Worm (Caenorhabditis elegans): ENCODE data around the gene irld-59.

irld-59 gene

DNA sequence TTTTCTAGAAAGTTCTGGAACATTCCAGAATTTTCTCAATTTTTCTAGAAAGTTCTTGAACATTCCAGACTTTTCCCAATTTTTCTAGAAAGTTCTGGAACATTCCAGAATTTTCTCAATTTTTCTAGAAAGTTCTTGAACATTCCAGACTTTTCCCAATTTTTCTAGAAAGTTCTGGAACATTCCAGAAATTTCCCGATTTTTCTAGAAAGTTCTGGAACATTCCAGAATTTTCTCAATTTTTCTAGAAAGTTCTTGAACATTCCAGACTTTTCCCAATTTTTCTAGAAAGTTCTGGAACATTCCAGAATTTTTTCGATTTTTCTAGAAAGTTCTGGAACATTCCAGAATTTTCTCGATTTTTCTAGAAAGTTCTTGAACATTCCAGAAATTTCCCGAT, 37.2 kb downstream of the irld-59 start:
- TF ChIP-seq hsf-1 (GFP tag; IDR thresholded peaks at IDR 0.05) = peak; percentile 94

DNA sequence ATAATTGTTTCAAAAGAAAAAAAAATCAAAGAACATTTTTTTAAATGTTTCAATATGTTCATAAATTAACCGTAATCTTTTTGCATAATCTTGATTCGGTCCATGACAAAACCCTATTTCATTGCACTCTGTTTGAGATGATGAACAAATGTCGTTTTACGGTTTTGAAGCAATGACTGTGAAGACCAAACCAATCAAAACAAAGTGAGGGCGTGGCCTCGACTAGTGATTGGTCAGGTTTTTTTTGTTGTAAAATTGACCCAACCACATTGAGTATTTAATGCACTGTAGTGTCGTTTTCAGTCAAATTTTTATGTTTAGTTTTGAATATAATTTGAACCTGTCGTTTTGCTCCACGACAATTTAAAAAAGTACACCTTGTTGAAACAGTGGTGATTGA, 40.6 kb downstream of the irld-59 start:
- TF ChIP-seq nfyb-1 (GFP tag; IDR thresholded peaks at IDR 0.05) (peak; percentile 70; the same call in 1 of the 2 replicates), dox-1 (GFP tag; IDR thresholded peaks at IDR 0.05) (no peak), sptf-2 (GFP tag; optimal IDR thresholded peaks at IDR 0.05) (no peak)

DNA sequence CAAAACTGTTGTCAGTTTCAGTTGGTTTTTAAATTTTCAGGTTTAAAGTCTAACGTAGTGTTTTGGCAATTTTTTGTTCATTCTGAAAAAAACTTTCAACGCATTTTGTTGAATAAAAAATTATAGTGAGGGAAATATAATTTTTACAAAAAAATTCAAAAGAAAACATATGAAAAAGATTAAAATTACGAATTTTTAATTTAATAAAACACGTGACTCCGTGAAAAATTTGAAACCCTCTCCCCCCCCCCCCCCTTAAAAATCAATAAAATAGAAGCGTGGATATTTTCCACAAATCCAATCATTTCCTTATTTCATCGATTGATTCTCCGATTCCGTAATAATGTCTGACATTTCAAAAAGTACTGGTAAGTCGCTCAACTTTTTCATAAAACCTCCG, 41.3 kb downstream of the irld-59 start, which contains the start of gene Y73F8A.20:
Gene Y73F8A.20, plus strand, starts transcription at position 301 of the 400 bp plus-strand sequence.
- TF ChIP-seq tbp1 (GFP tag; optimal IDR thresholded peaks at IDR 0.05) = no peak
- no peak for TF ChIP-seq zim-3 (tag; optimal IDR thresholded peaks at IDR 0.05)
- no peak for TF ChIP-seq ztf-18 (tag; optimal IDR thresholded peaks at IDR 0.05)
- TF ChIP-seq ztf-22 (GFP tag; optimal IDR thresholded peaks at IDR 0.05) = no peak
- TF ChIP-seq zfh-2 (GFP tag; conservative IDR thresholded peaks at IDR 0.05) = no peak
- TF ChIP-seq repo-1 (tag; optimal IDR thresholded peaks at IDR 0.05) = no peak
- TF ChIP-seq attf-3 (GFP tag; conservative IDR thresholded peaks at IDR 0.05) = no peak
- no peak for TF ChIP-seq hsf-1 (GFP tag; IDR thresholded peaks at IDR 0.05)
- no peak for TF ChIP-seq ztf-3 (GFP tag; optimal IDR thresholded peaks at IDR 0.05)
- no peak for TF ChIP-seq C06A6.2 (GFP tag; conservative IDR thresholded peaks at IDR 0.05)
- TF ChIP-seq B0035.1 (tag; optimal IDR thresholded peaks at IDR 0.05) = no peak
- no peak for TF ChIP-seq F37B4.10 (GFP tag; IDR thresholded peaks at IDR 0.05)
- no peak for TF ChIP-seq F57A8.1 (GFP tag; optimal IDR thresholded peaks at IDR 0.05)
- no peak for TF ChIP-seq lin-26 (GFP tag; IDR thresholded peaks at IDR 0.05)
- TF ChIP-seq dpff-1 (tag; optimal IDR thresholded peaks at IDR 0.05) = no peak
- no peak for TF ChIP-seq bed-2 (GFP tag; IDR thresholded peaks at IDR 0.05)
- no peak for TF ChIP-seq dox-1 (GFP tag; IDR thresholded peaks at IDR 0.05)

DNA sequence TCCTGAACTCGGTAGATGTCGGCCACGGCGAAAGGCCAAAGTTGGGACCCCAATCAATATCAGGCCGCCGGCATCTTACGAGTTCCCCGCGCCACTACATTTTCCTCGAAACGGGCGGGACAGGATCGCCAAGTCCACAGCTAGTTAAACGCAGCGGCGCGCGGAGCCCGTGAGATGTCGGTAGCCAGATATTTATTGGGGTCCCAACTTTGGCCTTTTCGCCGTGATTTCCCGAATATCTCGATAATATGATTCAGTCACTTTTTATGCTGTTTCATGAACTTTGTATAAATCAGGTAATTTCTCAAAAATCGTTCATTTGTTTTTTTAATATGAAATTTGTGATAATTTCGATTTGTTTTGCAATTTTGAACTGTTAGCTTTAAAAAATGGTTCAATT, 44.9 kb downstream of the irld-59 start:
- TF ChIP-seq snpc-4 (GFP tag; optimal IDR thresholded peaks at IDR 0.05) (peak; percentile 12), snpc-4 (tag; optimal IDR thresholded peaks at IDR 0.05) (peak in 2 of 4 experiments; percentile 10 to 84), F37B4.10 (GFP tag; IDR thresholded peaks at IDR 0.05) (no peak)

DNA sequence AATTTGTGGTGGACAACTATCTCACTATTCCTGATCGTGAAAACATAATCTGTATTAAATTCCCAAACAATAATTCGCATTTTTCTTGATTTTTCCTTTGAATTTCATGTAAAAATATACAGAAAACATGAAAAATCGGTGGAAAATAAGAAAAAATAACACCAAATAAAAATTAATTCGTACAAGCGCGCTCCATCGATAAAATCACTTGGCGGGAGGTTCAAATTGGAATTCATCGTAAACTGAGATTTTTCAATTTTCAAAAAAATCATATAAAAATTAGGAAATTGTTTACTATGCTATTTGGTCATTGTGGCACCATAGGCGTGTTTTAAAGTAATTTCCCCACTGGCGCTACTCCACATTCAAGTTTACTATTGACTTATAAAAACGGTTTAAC, 45.7 kb downstream of the irld-59 start:
- TF ChIP-seq pbrm-1 (GFP tag; IDR thresholded peaks at IDR 0.05) = no peak
- TF ChIP-seq F57C9.4 (tag; optimal IDR thresholded peaks at IDR 0.05) = no peak
- TF ChIP-seq rcor-1 (GFP tag; IDR thresholded peaks at IDR 0.05) = no peak
- no peak for TF ChIP-seq sea-2 (GFP tag; IDR thresholded peaks at IDR 0.05)
- TF ChIP-seq lag-1 (GFP tag; IDR thresholded peaks at IDR 0.05) = no peak
- no peak for TF ChIP-seq F57A8.1 (GFP tag; optimal IDR thresholded peaks at IDR 0.05)
- no peak for TF ChIP-seq let-526 (GFP tag; IDR thresholded peaks at IDR 0.05)
- no peak for TF ChIP-seq madf-10 (tag; optimal IDR thresholded peaks at IDR 0.05)
- TF ChIP-seq ztf-6 (GFP tag; IDR thresholded peaks at IDR 0.05) = no peak
- no peak for TF ChIP-seq ekl-4 (GFP tag; IDR thresholded peaks at IDR 0.05)
- no peak for TF ChIP-seq aptf-2 (GFP tag; conservative IDR thresholded peaks at IDR 0.05)
- no peak for TF ChIP-seq snpc-1.3 (tag; optimal IDR thresholded peaks at IDR 0.05; ENCODE audit: insufficient read depth)
- TF ChIP-seq lin-26 (GFP tag; IDR thresholded peaks at IDR 0.05) = no peak
- TF ChIP-seq cebp-1 (GFP tag; IDR thresholded peaks at IDR 0.05) = no peak
- no peak for TF ChIP-seq cebp-1 (tag; optimal IDR thresholded peaks at IDR 0.05)
